Worm (Caenorhabditis elegans): ENCODE data around the gene Y116A8C.24.
"Not testable (repeated sequence)": the region's sequence is repeated elsewhere in the genome, so short reads cannot be mapped to it uniquely, and the experiment has no call there.

- TF ChIP-seq unc-130 (GFP tag; optimal IDR thresholded peaks at IDR 0.05); rcor-1 (GFP tag; IDR thresholded peaks at IDR 0.05); let-526 (GFP tag; IDR thresholded peaks at IDR 0.05); tlf-1 (GFP tag; optimal IDR thresholded peaks at IDR 0.05); sptf-2 (GFP tag; optimal IDR thresholded peaks at IDR 0.05); ztf-25 (GFP tag; IDR thresholded peaks at IDR 0.05); ZK185.1 (tag; optimal IDR thresholded peaks at IDR 0.05; ENCODE audit: poor library complexity, severe bottlenecking); unc-62 (GFP tag; optimal IDR thresholded peaks at IDR 0.05); ccch-3 (GFP tag; optimal IDR thresholded peaks at IDR 0.05): not testable (repeated sequence)
These were observed 7.0 kb downstream of the Y116A8C.24 start, which contains the start of gene Y116A8C.467 for ce11 chrIV:17063700-17064099.
